Worm (Caenorhabditis elegans) whole organism, L2 larva: ENCODE results near the gene smut-1.
A peak's percentile ranks its signal among the peaks of the same experiment; 100 is the strongest.

Experiments used
- C34F6.9 ChIP-seq: fragments of 150-350 bp; optimal IDR thresholded peaks from 2 replicates; lab custom pipeline; 2014; ENCODE audit warnings: missing biosample characterization, missing genetic modification characterization
- F13H6.1 ChIP-seq: sonication (generic microtip); optimal IDR thresholded peaks from 2 replicates; lab custom pipeline; 2016; ENCODE audit warnings: missing genetic modification characterization, missing compliant biosample characterization
- R02D3.7 ChIP-seq: fragments of 150-350 bp; optimal IDR thresholded peaks from 2 replicates; lab custom pipeline; 2014; ENCODE audit warnings: missing biosample characterization, missing genetic modification characterization
- Y55F3AM.14 ChIP-seq: fragments of 200-800 bp; sonication (Bioruptor generic); optimal IDR thresholded peaks from 2 replicates; lab custom pipeline; 2018; ENCODE audit warnings: mild to moderate bottlenecking, missing genetic modification characterization, missing compliant biosample characterization
- aly-2 ChIP-seq: fragments of 150-350 bp; optimal IDR thresholded peaks from 2 replicates; lab custom pipeline; 2014; ENCODE audit warnings: missing biosample characterization, missing genetic modification characterization
- ama-1 ChIP-seq: fragments of 150-350 bp; optimal IDR thresholded peaks from 2 replicates; lab custom pipeline; 2018; ENCODE audit warnings: inconsistent platforms
- ceh-82 ChIP-seq: fragments of 150-350 bp; optimal IDR thresholded peaks from 2 replicates; lab custom pipeline; 2014; ENCODE audit warnings: missing biosample characterization, missing genetic modification characterization
- crh-2 ChIP-seq: sonication (generic microtip); optimal IDR thresholded peaks from 2 replicates; lab custom pipeline; 2017; ENCODE audit warnings: missing biosample characterization, missing genetic modification characterization
- egl-27 ChIP-seq: sonication (generic microtip); optimal IDR thresholded peaks from 3 replicates; lab custom pipeline; 2017; ENCODE audit warnings: missing biosample characterization, missing genetic modification reagents, missing genetic modification characterization
- elt-1 ChIP-seq: fragments of 150-350 bp; optimal IDR thresholded peaks from 2 replicates; lab custom pipeline; 2014; ENCODE audit warnings: missing biosample characterization, missing genetic modification characterization
- fos-1 ChIP-seq: fragments of 150-350 bp; optimal IDR thresholded peaks from 2 replicates; lab custom pipeline; 2014; ENCODE audit warnings: missing biosample characterization, missing genetic modification characterization
- gmeb-1 ChIP-seq: fragments of 150-350 bp; optimal IDR thresholded peaks from 2 replicates; lab custom pipeline; 2014; ENCODE audit warnings: missing biosample characterization, missing genetic modification characterization
- lin-11 ChIP-seq: fragments of 150-350 bp; sonication (generic microtip); optimal IDR thresholded peaks from 2 replicates; lab custom pipeline; 2014; ENCODE audit warnings: missing biosample characterization, missing genetic modification characterization, inconsistent platforms, mixed read lengths
- lin-13 ChIP-seq: fragments of 150-350 bp; optimal IDR thresholded peaks from 2 replicates; lab custom pipeline; 2014; ENCODE audit warnings: missing biosample characterization, missing genetic modification reagents, missing genetic modification characterization
- lsy-2 ChIP-seq, 2 experiments: fragments of 150-350 bp in 1 of 2; sonication (generic microtip) in 1 of 2; optimal IDR thresholded peaks; 2 replicates each; lab custom pipeline; 2014 to 2017; ENCODE audit warnings: missing biosample characterization in 2 of 2, missing genetic modification characterization in 2 of 2
- mbf-1 ChIP-seq: sonication (generic microtip); optimal IDR thresholded peaks from 2 replicates; lab custom pipeline; 2017; ENCODE audit warnings: missing biosample characterization, missing genetic modification characterization
- mdl-1 ChIP-seq, 2 experiments: fragments of 150-350 bp in 1 of 2; sonication (generic microtip) in 1 of 2; optimal IDR thresholded peaks; 2 replicates each; lab custom pipeline; 2017; ENCODE audit warnings: missing biosample characterization in 2 of 2, missing genetic modification characterization in 2 of 2
- nhr-10 ChIP-seq: sonication (generic microtip); optimal IDR thresholded peaks from 2 replicates; lab custom pipeline; 2017; ENCODE audit warnings: missing biosample characterization, missing genetic modification characterization
- nhr-12 ChIP-seq: fragments of 150-350 bp; optimal IDR thresholded peaks from 2 replicates; lab custom pipeline; 2014; ENCODE audit warnings: missing biosample characterization, missing genetic modification characterization
- nhr-129 ChIP-seq: fragments of 150-350 bp; optimal IDR thresholded peaks from 2 replicates; lab custom pipeline; 2014; ENCODE audit warnings: missing biosample characterization, missing genetic modification characterization
- nhr-21 ChIP-seq: fragments of 150-350 bp; optimal IDR thresholded peaks from 2 replicates; lab custom pipeline; 2014; ENCODE audit warnings: missing biosample characterization, missing genetic modification characterization
- nhr-23 ChIP-seq: fragments of 150-350 bp; optimal IDR thresholded peaks from 2 replicates; lab custom pipeline; 2014; ENCODE audit warnings: missing biosample characterization, missing genetic modification reagents, missing genetic modification characterization
- nhr-25 ChIP-seq: fragments of 150-350 bp; sonication (generic microtip); optimal IDR thresholded peaks from 3 replicates; lab custom pipeline; 2014; ENCODE audit warnings: missing biosample characterization, missing genetic modification characterization
- nhr-6 ChIP-seq: fragments of 150-350 bp; optimal IDR thresholded peaks from 2 replicates; lab custom pipeline; 2014; ENCODE audit warnings: missing biosample characterization, missing genetic modification characterization
- nhr-77 ChIP-seq: fragments of 150-350 bp; optimal IDR thresholded peaks from 2 replicates; lab custom pipeline; 2014; ENCODE audit warnings: missing biosample characterization, missing genetic modification characterization
- skn-1 ChIP-seq: sonication (generic microtip); optimal IDR thresholded peaks from 2 replicates; lab custom pipeline; 2017; ENCODE audit warnings: missing biosample characterization, missing genetic modification characterization
- sma-3 ChIP-seq: sonication (generic microtip); optimal IDR thresholded peaks from 2 replicates; lab custom pipeline; 2016; ENCODE audit warnings: missing genetic modification reagents, missing genetic modification characterization, missing compliant biosample characterization
- sma-9 ChIP-seq, 2 experiments: fragments of 150-350 bp in 1 of 2; sonication (generic microtip) in 1 of 2; optimal IDR thresholded peaks; 2 replicates each; lab custom pipeline; 2014 to 2016; ENCODE audit warnings: missing genetic modification characterization in 2 of 2, mild to moderate bottlenecking in 1 of 2, missing biosample characterization in 1 of 2, missing compliant biosample characterization in 1 of 2, missing genetic modification reagents in 1 of 2, moderate library complexity in 1 of 2
- snpc-4 ChIP-seq: fragments of 150-350 bp; optimal IDR thresholded peaks from 2 replicates; lab custom pipeline; 2014; ENCODE audit warnings: missing biosample characterization, missing genetic modification characterization
- unc-39 ChIP-seq: fragments of 150-350 bp; optimal IDR thresholded peaks from 2 replicates; lab custom pipeline; 2014; ENCODE audit warnings: missing biosample characterization, missing genetic modification characterization
- unc-55 ChIP-seq: fragments of 150-350 bp; sonication (generic microtip); optimal IDR thresholded peaks from 3 replicates; lab custom pipeline; 2014; ENCODE audit warnings: missing biosample characterization, missing genetic modification reagents, missing genetic modification characterization
- ztf-1 ChIP-seq: fragments of 200-800 bp; sonication (Bioruptor generic); conservative IDR thresholded peaks from 2 replicates; pipeline ENCODE4 v1.3.6; 2022; ENCODE audit warnings: missing genetic modification characterization, missing compliant biosample characterization
- ztf-4 ChIP-seq: fragments of 150-350 bp; optimal IDR thresholded peaks from 2 replicates; lab custom pipeline; 2014; ENCODE audit warnings: missing biosample characterization, missing genetic modification characterization

Gene smut-1

ce11 chrV:6107474-6107873, 10.6 kb downstream of the smut-1 start, which contains the start of gene cwf-19L1 (continued):
- TF ChIP-seq snpc-4 (tag; lab: Kevin White, UChicago) (peak; percentile 24), ama-1 (peak; percentile 24), nhr-25 (peak; percentile 53), nhr-10 (tag; lab: Kevin White, UChicago) (no peak), sma-9 (GFP tag; optimal IDR thresholded peaks at IDR 0.05; lab: Kevin White, UChicago) (peak; percentile 84), sma-9 (tag; optimal IDR thresholded peaks at IDR 0.05; lab: Kevin White, UChicago) (no peak), elt-1 (tag; lab: Kevin White, UChicago) (no peak)
- TF ChIP-seq, all 48 proteins: peak for 19

ce11 chrV:6110533-6110932, 13.6 kb downstream of the smut-1 start, which contains the start of gene F17A9.4:
Gene F17A9.4, minus strand, starts transcription at chrV:6110629.
- no peak for TF ChIP-seq mbf-1 (tag; lab: Kevin White, UChicago)
- no peak for TF ChIP-seq unc-39
- TF ChIP-seq aly-2 (tag; lab: Kevin White, UChicago) = no peak
- no peak for TF ChIP-seq mdl-1 (tag; optimal IDR thresholded peaks at IDR 0.05; lab: Kevin White, UChicago)
- TF ChIP-seq lin-11 (tag; lab: Kevin White, UChicago) = peak; percentile 12
- TF ChIP-seq F13H6.1 = peak; percentile 45
- TF ChIP-seq skn-1 (tag; lab: Kevin White, UChicago) = peak; percentile 90
- peak; percentile 57 for TF ChIP-seq sma-9 (GFP tag; optimal IDR thresholded peaks at IDR 0.05; lab: Kevin White, UChicago)
- TF ChIP-seq sma-9 (tag; optimal IDR thresholded peaks at IDR 0.05; lab: Kevin White, UChicago) = no peak
- no peak for TF ChIP-seq nhr-25
- TF ChIP-seq fos-1 = peak; percentile 45
- TF ChIP-seq nhr-129 (tag; lab: Kevin White, UChicago) = peak; percentile 36
- TF ChIP-seq sma-3 (GFP tag; lab: Kevin White, UChicago) = peak; percentile 6

DNA sequence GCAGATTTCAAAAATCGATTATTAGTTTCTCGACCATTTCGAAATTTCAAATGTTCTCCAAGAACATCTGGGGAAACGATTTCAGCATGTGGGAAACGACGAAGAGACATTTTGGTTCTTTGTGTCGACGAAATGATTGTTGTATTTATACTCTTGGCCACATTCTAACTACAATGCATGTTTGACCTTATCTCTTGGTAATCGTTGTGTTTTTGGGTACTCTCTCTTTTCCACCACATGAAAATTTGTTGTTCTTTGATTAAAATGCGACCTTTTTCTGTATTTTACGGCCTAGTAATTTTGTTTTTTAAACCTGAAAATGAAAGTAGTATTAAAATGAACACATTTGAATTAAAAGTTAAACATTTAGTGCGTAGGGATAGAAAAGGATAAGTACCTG, 15.9 kb downstream of the smut-1 start, which contains the start of gene F17A9.5:
TSS of gene F17A9.5 (minus strand) at position 175 of the 400 bp plus-strand sequence.
- TF ChIP-seq sma-9 (GFP tag; optimal IDR thresholded peaks at IDR 0.05; lab: Kevin White, UChicago) (peak; percentile 24), sma-9 (tag; optimal IDR thresholded peaks at IDR 0.05; lab: Kevin White, UChicago) (no peak), unc-55 (GFP tag; lab: Kevin White, UChicago) (no peak), nhr-23 (no peak), nhr-25 (no peak), R02D3.7 (tag; lab: Kevin White, UChicago) (no peak), nhr-12 (tag; lab: Kevin White, UChicago) (no peak), nhr-6 (tag; lab: Kevin White, UChicago) (no peak)

- TF ChIP-seq lsy-2 (tag; optimal IDR thresholded peaks at IDR 0.05; lab: Kevin White, UChicago) (no peak), egl-27 (tag; lab: Kevin White, UChicago) (no peak), ztf-1 (GFP tag; lab: Robert Waterston, UW) (no peak), C34F6.9 (tag; lab: Kevin White, UChicago) (no peak), sma-9 (GFP tag; optimal IDR thresholded peaks at IDR 0.05; lab: Kevin White, UChicago) (no peak), sma-9 (tag; optimal IDR thresholded peaks at IDR 0.05; lab: Kevin White, UChicago) (no peak), snpc-4 (tag; lab: Kevin White, UChicago) (no peak), gmeb-1 (tag; lab: Kevin White, UChicago) (no peak), lin-11 (tag; lab: Kevin White, UChicago) (no peak), nhr-77 (tag; lab: Kevin White, UChicago) (no peak), nhr-12 (tag; lab: Kevin White, UChicago) (no peak), crh-2 (tag; lab: Kevin White, UChicago) (no peak), lin-13 (GFP tag; lab: Kevin White, UChicago) (no peak), R02D3.7 (tag; lab: Kevin White, UChicago) (no peak), nhr-21 (no peak), ztf-4 (no peak)
Observed at ce11 chrV:6117013-6117412, 20.1 kb downstream of the smut-1 start.

- no peak for TF ChIP-seq ceh-82 (tag; lab: Kevin White, UChicago)
- TF ChIP-seq Y55F3AM.14 (GFP tag; lab: Kevin White, UChicago) = no peak
Observed at ce11 chrV:6120156-6120879, 23.4 kb downstream of the smut-1 start, which contains the start of gene ceh-49. Gene ceh-49, minus strand, starts transcription at chrV:6120206.
